Worm (Caenorhabditis elegans) whole organism, L1 larva: ENCODE results near the gene srlf-27.

Source experiments
- C04F5.9 ChIP-seq: sonication (generic microtip); optimal IDR thresholded peaks from 2 replicates; lab custom pipeline; 2016; ENCODE audit warnings: missing genetic modification characterization, missing compliant biosample characterization
- F16B12.6 ChIP-seq: fragments of 150-350 bp; optimal IDR thresholded peaks from 2 replicates; lab custom pipeline; 2014; ENCODE audit warnings: missing biosample characterization, missing genetic modification characterization
- ceh-8 ChIP-seq: fragments of 200-800 bp; sonication (Bioruptor generic); optimal IDR thresholded peaks from 2 replicates; lab custom pipeline; 2018; ENCODE audit warnings: mild to moderate bottlenecking, missing genetic modification characterization, moderate library complexity, missing compliant biosample characterization
- ceh-82 ChIP-seq, 3 experiments: fragments of 150-350 bp in 1 of 3; sonication (generic microtip) in 2 of 3; optimal IDR thresholded peaks; 2 replicates each; lab custom pipeline; 2014 to 2017; ENCODE audit warnings: missing biosample characterization in 3 of 3, missing genetic modification characterization in 3 of 3
- ceh-90 ChIP-seq: sonication (generic microtip); optimal IDR thresholded peaks from 2 replicates; lab custom pipeline; 2016; ENCODE audit warnings: missing genetic modification characterization, missing compliant biosample characterization
- ces-1 ChIP-seq: fragments of 150-350 bp; optimal IDR thresholded peaks from 2 replicates; lab custom pipeline; 2014; ENCODE audit warnings: missing biosample characterization, missing genetic modification reagents, missing genetic modification characterization
- dpl-1 ChIP-seq, 3 experiments: fragments of 150-350 bp in 2 of 3; sonication (generic microtip) in 1 of 3; optimal IDR thresholded peaks; 2 replicates each; lab custom pipeline; 2014 to 2017; ENCODE audit warnings: missing biosample characterization in 3 of 3, missing genetic modification characterization in 3 of 3, missing genetic modification reagents in 3 of 3
- dsc-1 ChIP-seq: sonication (generic microtip); optimal IDR thresholded peaks from 2 replicates; lab custom pipeline; 2016; ENCODE audit warnings: mild to moderate bottlenecking, missing genetic modification characterization, missing compliant biosample characterization
- efl-1 ChIP-seq, 4 experiments: fragments of 150-350 bp; optimal IDR thresholded peaks in 3 of 4; peaks in 1 of 4; 1 replicate in 1 of 4; 2 replicates in 3 of 4; lab custom pipeline; 2014; ENCODE audit warnings: missing biosample characterization in 2 of 4, missing genetic modification characterization in 2 of 4, missing genetic modification reagents in 2 of 4
- egl-13 ChIP-seq: sonication (generic microtip); optimal IDR thresholded peaks from 2 replicates; lab custom pipeline; 2016; ENCODE audit warnings: missing genotype, missing genetic modification reagents, missing genetic modification characterization, missing compliant biosample characterization
- elt-3 ChIP-seq, 6 experiments: fragments of 150-350 bp in 1 of 6; sonication (generic microtip); optimal IDR thresholded peaks; 2 replicates each; lab custom pipeline; 2017 to 2018; ENCODE audit warnings: missing biosample characterization in 6 of 6, missing genetic modification characterization in 6 of 6, inconsistent platforms in 1 of 6
- ets-5 ChIP-seq: fragments of 200-800 bp; sonication (Bioruptor generic); IDR thresholded peaks from 2 replicates; pipeline ENCODE4 v1.3.6; 2022; ENCODE audit warnings: missing genetic modification characterization, missing compliant biosample characterization
- fkh-10 ChIP-seq: sonication (generic microtip); optimal IDR thresholded peaks from 2 replicates; lab custom pipeline; 2017; ENCODE audit warnings: missing biosample characterization, missing genetic modification reagents, missing genetic modification characterization
- fkh-4 ChIP-seq: sonication (generic microtip); optimal IDR thresholded peaks from 2 replicates; lab custom pipeline; 2016; ENCODE audit warnings: missing compliant biosample characterization, missing genetic modification characterization, borderline replicate concordance
- fkh-8 ChIP-seq: sonication (generic microtip); optimal IDR thresholded peaks from 2 replicates; lab custom pipeline; 2016; ENCODE audit warnings: mild to moderate bottlenecking, missing genetic modification characterization, missing compliant biosample characterization
- hlh-17 ChIP-seq: fragments of 200-800 bp; sonication (Bioruptor generic); optimal IDR thresholded peaks from 2 replicates; lab custom pipeline; 2018; ENCODE audit warnings: missing genetic modification characterization, mild to moderate bottlenecking, missing compliant biosample characterization, moderate library complexity, borderline replicate concordance
- hlh-4 ChIP-seq: sonication (generic microtip); optimal IDR thresholded peaks from 2 replicates; lab custom pipeline; 2016; ENCODE audit warnings: mild to moderate bottlenecking, missing genetic modification characterization, missing compliant biosample characterization
- irx-1 ChIP-seq: sonication (generic microtip); optimal IDR thresholded peaks from 2 replicates; lab custom pipeline; 2016; ENCODE audit warnings: missing genetic modification characterization, missing compliant biosample characterization
- jun-1 ChIP-seq: fragments of 150-350 bp; optimal IDR thresholded peaks from 2 replicates; lab custom pipeline; 2014; ENCODE audit warnings: missing biosample characterization, missing genetic modification reagents, missing genetic modification characterization
- lin-14 ChIP-seq: fragments of 200-800 bp; sonication (Bioruptor generic); optimal IDR thresholded peaks from 2 replicates; lab custom pipeline; 2018; ENCODE audit warnings: mild to moderate bottlenecking, missing genetic modification characterization, moderate library complexity, missing compliant biosample characterization
- lin-35 ChIP-seq, 2 experiments: fragments of 150-350 bp; optimal IDR thresholded peaks; 2 replicates each; lab custom pipeline; 2014; ENCODE audit warnings: missing biosample characterization in 2 of 2, missing genetic modification characterization in 2 of 2, missing genetic modification reagents in 2 of 2
- lin-39 ChIP-seq: fragments of 150-350 bp; optimal IDR thresholded peaks from 2 replicates; lab custom pipeline; 2014; ENCODE audit warnings: missing biosample characterization, missing genetic modification reagents, missing genetic modification characterization
- lir-3 ChIP-seq: sonication (generic microtip); optimal IDR thresholded peaks from 2 replicates; lab custom pipeline; 2016; ENCODE audit warnings: mild to moderate bottlenecking, missing genetic modification characterization, moderate library complexity, missing compliant biosample characterization; ENCODE audit not compliant: poor library complexity
- lsy-2 ChIP-seq, 2 experiments: fragments of 150-350 bp; optimal IDR thresholded peaks; 2 replicates each; lab custom pipeline; 2014; ENCODE audit warnings: missing biosample characterization in 2 of 2, missing genetic modification characterization in 2 of 2
- mdl-1 ChIP-seq, 2 experiments: fragments of 150-350 bp; optimal IDR thresholded peaks; 2 replicates each; lab custom pipeline; 2014 to 2017; ENCODE audit warnings: missing biosample characterization in 2 of 2, missing genetic modification characterization in 2 of 2, inconsistent platforms in 1 of 2
- mep-1 ChIP-seq: fragments of 150-350 bp; optimal IDR thresholded peaks from 2 replicates; lab custom pipeline; 2014; ENCODE audit warnings: missing biosample characterization, missing genetic modification characterization
- nhr-11 ChIP-seq: fragments of 150-350 bp; optimal IDR thresholded peaks from 2 replicates; lab custom pipeline; 2014; ENCODE audit warnings: missing biosample characterization, missing genetic modification characterization
- nhr-12 ChIP-seq: sonication (generic microtip); optimal IDR thresholded peaks from 2 replicates; lab custom pipeline; 2017; ENCODE audit warnings: missing biosample characterization, missing genetic modification characterization
- nhr-20 ChIP-seq: sonication (generic microtip); optimal IDR thresholded peaks from 2 replicates; lab custom pipeline; 2016; ENCODE audit warnings: mild to moderate bottlenecking, missing genetic modification characterization, missing compliant biosample characterization
- nhr-237 ChIP-seq: fragments of 150-350 bp; optimal IDR thresholded peaks from 2 replicates; lab custom pipeline; 2014; ENCODE audit warnings: missing biosample characterization, missing genetic modification characterization
- nhr-28 ChIP-seq: fragments of 150-350 bp; optimal IDR thresholded peaks from 2 replicates; lab custom pipeline; 2014; ENCODE audit warnings: missing biosample characterization, missing genetic modification characterization
- nhr-47 ChIP-seq: sonication (generic microtip); optimal IDR thresholded peaks from 2 replicates; lab custom pipeline; 2016; ENCODE audit warnings: mild to moderate bottlenecking, missing genetic modification characterization, moderate library complexity, missing compliant biosample characterization
- nhr-71 ChIP-seq: sonication (generic microtip); optimal IDR thresholded peaks from 2 replicates; lab custom pipeline; 2016; ENCODE audit warnings: mild to moderate bottlenecking, missing genetic modification characterization, moderate library complexity, missing compliant biosample characterization
- nhr-76 ChIP-seq: sonication (generic microtip); optimal IDR thresholded peaks from 2 replicates; lab custom pipeline; 2017; ENCODE audit warnings: missing biosample characterization, missing genetic modification characterization
- nhr-77 ChIP-seq: fragments of 150-350 bp; optimal IDR thresholded peaks from 2 replicates; lab custom pipeline; 2014; ENCODE audit warnings: missing biosample characterization, missing genetic modification characterization
- nhr-84 ChIP-seq: sonication (generic microtip); optimal IDR thresholded peaks from 2 replicates; lab custom pipeline; 2017; ENCODE audit warnings: missing biosample characterization, missing genetic modification characterization
- pag-3 ChIP-seq: sonication (generic microtip); optimal IDR thresholded peaks from 2 replicates; lab custom pipeline; 2017; ENCODE audit warnings: missing genetic modification characterization, mild to moderate bottlenecking, missing compliant biosample characterization, antibody characterized with exemption, borderline replicate concordance; ENCODE audit not compliant: insufficient read depth
- pax-3 ChIP-seq: fragments of 200-800 bp; sonication (Bioruptor generic); optimal IDR thresholded peaks from 2 replicates; lab custom pipeline; 2018; ENCODE audit warnings: mild to moderate bottlenecking, missing genetic modification characterization, moderate library complexity, missing compliant biosample characterization
- pqm-1 ChIP-seq: sonication (generic microtip); optimal IDR thresholded peaks from 3 replicates; lab custom pipeline; 2017; ENCODE audit warnings: missing biosample characterization, missing genetic modification characterization
- snu-23 ChIP-seq: sonication (generic microtip); optimal IDR thresholded peaks from 2 replicates; lab custom pipeline; 2016; ENCODE audit warnings: missing genetic modification characterization, missing compliant biosample characterization
- sox-4 ChIP-seq: sonication (generic microtip); optimal IDR thresholded peaks from 2 replicates; lab custom pipeline; 2016; ENCODE audit warnings: missing genetic modification characterization, missing compliant biosample characterization
- sptf-1 ChIP-seq: fragments of 150-350 bp; optimal IDR thresholded peaks from 2 replicates; lab custom pipeline; 2014; ENCODE audit warnings: missing biosample characterization, missing genetic modification characterization
- swsn-7 ChIP-seq: sonication (generic microtip); optimal IDR thresholded peaks from 2 replicates; lab custom pipeline; 2016; ENCODE audit warnings: missing genetic modification characterization, missing compliant biosample characterization
- tbx-2 ChIP-seq: sonication (generic microtip); optimal IDR thresholded peaks from 2 replicates; lab custom pipeline; 2016; ENCODE audit warnings: missing genetic modification characterization, missing compliant biosample characterization
- unc-30 ChIP-seq: sonication (generic microtip); optimal IDR thresholded peaks from 2 replicates; lab custom pipeline; 2017; ENCODE audit warnings: missing biosample characterization, missing genetic modification characterization
- unc-86 ChIP-seq: sonication (generic microtip); optimal IDR thresholded peaks from 2 replicates; lab custom pipeline; 2016; ENCODE audit warnings: missing genetic modification characterization, missing compliant biosample characterization
- unc-98 ChIP-seq: fragments of 200-800 bp; sonication (Bioruptor generic); IDR thresholded peaks from 2 replicates; pipeline ENCODE4 v1.3.6; 2022; ENCODE audit warnings: missing genetic modification characterization, missing compliant biosample characterization
- xbp-1 ChIP-seq: sonication (generic microtip); optimal IDR thresholded peaks from 2 replicates; lab custom pipeline; 2016; ENCODE audit warnings: missing genetic modification characterization, missing compliant biosample characterization

srlf-27 gene

ce11 chrIV:14622109-14622508 is 15.4 kb upstream of the srlf-27 start:
- TF ChIP-seq sox-4 (tag; lab: Kevin White, UChicago) (peak; percentile 47), ets-5 (GFP tag; lab: Robert Waterston, UW) (no peak), jun-1 (tag; lab: Kevin White, UChicago) (peak; percentile 21), dsc-1 (tag; lab: Kevin White, UChicago) (peak; percentile 63), unc-30 (no peak), nhr-12 (tag; lab: Kevin White, UChicago) (no peak), lsy-2 (tag; optimal IDR thresholded peaks at IDR 0.05; lab: Kevin White, UChicago) (peak; percentile 29 to 31), hlh-17 (no peak), nhr-47 (tag; lab: Kevin White, UChicago) (peak; percentile 75), fkh-8 (tag; lab: Kevin White, UChicago) (peak; percentile 94), nhr-77 (tag; lab: Kevin White, UChicago) (peak; percentile 30), pax-3 (no peak), irx-1 (tag; lab: Kevin White, UChicago) (no peak), fkh-4 (tag; lab: Kevin White, UChicago) (no peak), pqm-1 (tag; lab: Kevin White, UChicago) (no peak), F16B12.6 (tag; lab: Kevin White, UChicago) (no peak), hlh-4 (tag; lab: Kevin White, UChicago) (peak; percentile 88), elt-3 (tag; optimal IDR thresholded peaks at IDR 0.05; lab: Kevin White, UChicago) (no peak), lin-35 (GFP tag; optimal IDR thresholded peaks at IDR 0.05; lab: Kevin White, UChicago) (no peak), mep-1 (tag; lab: Kevin White, UChicago) (no peak), ces-1 (no peak), sptf-1 (tag; lab: Kevin White, UChicago) (no peak), nhr-11 (tag; lab: Kevin White, UChicago) (no peak), xbp-1 (tag; lab: Kevin White, UChicago) (peak; percentile 14), nhr-20 (peak; percentile 94), lin-39 (no peak), snu-23 (peak; percentile 35), lir-3 (tag; lab: Kevin White, UChicago) (no peak), tbx-2 (tag; lab: Kevin White, UChicago) (peak; percentile 34), nhr-28 (no peak), pag-3 (tag; lab: Kevin White, UChicago) (no peak), efl-1 (optimal IDR thresholded peaks at IDR 0.05; lab: Kevin White, UChicago) (peak in 1 of 2 experiments; percentile 3), efl-1 (GFP tag; optimal IDR thresholded peaks at IDR 0.05 in 1 of 2; lab: Kevin White, UChicago) (peak in 1 of 2 experiments; percentile 19), egl-13 (tag; lab: Kevin White, UChicago) (peak; percentile 61), ceh-82 (tag; optimal IDR thresholded peaks at IDR 0.05; lab: Kevin White, UChicago) (peak in 1 of 3 experiments; percentile 58), nhr-71 (tag; lab: Kevin White, UChicago) (peak; percentile 85), dpl-1 (GFP tag; optimal IDR thresholded peaks at IDR 0.05; lab: Kevin White, UChicago) (no peak), swsn-7 (tag; lab: Kevin White, UChicago) (peak; percentile 52), unc-86 (peak; percentile 44), nhr-76 (tag; lab: Kevin White, UChicago) (no peak), lin-14 (GFP tag; lab: Kevin White, UChicago) (peak; percentile 67), unc-98 (no peak), nhr-237 (tag; lab: Kevin White, UChicago) (no peak), fkh-10 (peak; percentile 54), ceh-8 (GFP tag; lab: Kevin White, UChicago) (no peak), C04F5.9 (no peak), nhr-84 (no peak), ceh-90 (no peak), mdl-1 (tag; optimal IDR thresholded peaks at IDR 0.05; lab: Kevin White, UChicago) (no peak)
